Worm (Caenorhabditis elegans) whole organism, L1 larva: ENCODE results near the gene nep-8.

ENCODE experiments used
- Y116A8C.19 ChIP-seq: sonication (generic microtip); optimal IDR thresholded peaks from 2 replicates; lab custom pipeline; 2016; ENCODE audit warnings: missing compliant biosample characterization, missing genetic modification characterization, borderline replicate concordance
- aha-1 ChIP-seq: fragments of 150-350 bp; optimal IDR thresholded peaks from 2 replicates; lab custom pipeline; 2014; ENCODE audit warnings: missing biosample characterization, missing genetic modification characterization
- aly-2 ChIP-seq: fragments of 150-350 bp; optimal IDR thresholded peaks from 2 replicates; lab custom pipeline; 2014; ENCODE audit warnings: missing biosample characterization, missing genetic modification characterization
- ama-1 ChIP-seq: fragments of 150-350 bp; optimal IDR thresholded peaks from 2 replicates; lab custom pipeline; 2014
- blmp-1 ChIP-seq: fragments of 150-350 bp; optimal IDR thresholded peaks from 2 replicates; lab custom pipeline; 2014; ENCODE audit warnings: missing biosample characterization, missing genetic modification characterization
- ceh-82 ChIP-seq, 3 experiments: fragments of 150-350 bp in 1 of 3; sonication (generic microtip) in 2 of 3; optimal IDR thresholded peaks; 2 replicates each; lab custom pipeline; 2014 to 2017; ENCODE audit warnings: missing biosample characterization in 3 of 3, missing genetic modification characterization in 3 of 3
- ces-1 ChIP-seq: fragments of 150-350 bp; optimal IDR thresholded peaks from 2 replicates; lab custom pipeline; 2014; ENCODE audit warnings: missing biosample characterization, missing genetic modification reagents, missing genetic modification characterization
- dpl-1 ChIP-seq, 3 experiments: fragments of 150-350 bp in 2 of 3; sonication (generic microtip) in 1 of 3; optimal IDR thresholded peaks; 2 replicates each; lab custom pipeline; 2014 to 2017; ENCODE audit warnings: missing biosample characterization in 3 of 3, missing genetic modification characterization in 3 of 3, missing genetic modification reagents in 3 of 3
- dsc-1 ChIP-seq: sonication (generic microtip); optimal IDR thresholded peaks from 2 replicates; lab custom pipeline; 2016; ENCODE audit warnings: mild to moderate bottlenecking, missing genetic modification characterization, missing compliant biosample characterization
- egl-13 ChIP-seq: sonication (generic microtip); optimal IDR thresholded peaks from 2 replicates; lab custom pipeline; 2016; ENCODE audit warnings: missing genotype, missing genetic modification reagents, missing genetic modification characterization, missing compliant biosample characterization
- elt-2 ChIP-seq: sonication (generic microtip); optimal IDR thresholded peaks from 2 replicates; lab custom pipeline; 2016; ENCODE audit warnings: missing genetic modification characterization, mild to moderate bottlenecking, inconsistent platforms, missing compliant biosample characterization, missing genetic modification reagents
- ets-5 ChIP-seq: fragments of 200-800 bp; sonication (Bioruptor generic); IDR thresholded peaks from 2 replicates; pipeline ENCODE4 v1.3.6; 2022; ENCODE audit warnings: missing genetic modification characterization, missing compliant biosample characterization
- fkh-10 ChIP-seq: sonication (generic microtip); optimal IDR thresholded peaks from 2 replicates; lab custom pipeline; 2017; ENCODE audit warnings: missing biosample characterization, missing genetic modification reagents, missing genetic modification characterization
- fkh-4 ChIP-seq: sonication (generic microtip); optimal IDR thresholded peaks from 2 replicates; lab custom pipeline; 2016; ENCODE audit warnings: missing compliant biosample characterization, missing genetic modification characterization, borderline replicate concordance
- fkh-8 ChIP-seq: sonication (generic microtip); optimal IDR thresholded peaks from 2 replicates; lab custom pipeline; 2016; ENCODE audit warnings: mild to moderate bottlenecking, missing genetic modification characterization, missing compliant biosample characterization
- grh-1 ChIP-seq: fragments of 200-800 bp; sonication (Bioruptor generic); IDR thresholded peaks from 2 replicates; pipeline ENCODE4 v1.3.6; 2022; ENCODE audit warnings: missing genetic modification reagents, missing genetic modification characterization, missing compliant biosample characterization
- hlh-17 ChIP-seq: fragments of 200-800 bp; sonication (Bioruptor generic); optimal IDR thresholded peaks from 2 replicates; lab custom pipeline; 2018; ENCODE audit warnings: missing genetic modification characterization, mild to moderate bottlenecking, missing compliant biosample characterization, moderate library complexity, borderline replicate concordance
- hlh-4 ChIP-seq: sonication (generic microtip); optimal IDR thresholded peaks from 2 replicates; lab custom pipeline; 2016; ENCODE audit warnings: mild to moderate bottlenecking, missing genetic modification characterization, missing compliant biosample characterization
- irx-1 ChIP-seq: sonication (generic microtip); optimal IDR thresholded peaks from 2 replicates; lab custom pipeline; 2016; ENCODE audit warnings: missing genetic modification characterization, missing compliant biosample characterization
- isw-1 ChIP-seq: fragments of 200-800 bp; sonication (Bioruptor generic); IDR thresholded peaks from 2 replicates; pipeline ENCODE4 v1.3.6; 2022; ENCODE audit warnings: missing genetic modification characterization, missing compliant biosample characterization
- lin-13 ChIP-seq: fragments of 150-350 bp; optimal IDR thresholded peaks from 2 replicates; lab custom pipeline; 2014; ENCODE audit warnings: missing biosample characterization, missing genetic modification reagents, missing genetic modification characterization
- lin-14 ChIP-seq: fragments of 200-800 bp; sonication (Bioruptor generic); optimal IDR thresholded peaks from 2 replicates; lab custom pipeline; 2018; ENCODE audit warnings: mild to moderate bottlenecking, missing genetic modification characterization, moderate library complexity, missing compliant biosample characterization
- lin-15B ChIP-seq: fragments of 150-350 bp; sonication (generic microtip); optimal IDR thresholded peaks from 3 replicates; lab custom pipeline; 2014; ENCODE audit warnings: missing biosample characterization, missing genetic modification characterization
- lsy-2 ChIP-seq, 2 experiments: fragments of 150-350 bp; optimal IDR thresholded peaks; 2 replicates each; lab custom pipeline; 2014; ENCODE audit warnings: missing biosample characterization in 2 of 2, missing genetic modification characterization in 2 of 2
- nhr-11 ChIP-seq: fragments of 150-350 bp; optimal IDR thresholded peaks from 2 replicates; lab custom pipeline; 2014; ENCODE audit warnings: missing biosample characterization, missing genetic modification characterization
- nhr-19 ChIP-seq: fragments of 200-800 bp; sonication (Bioruptor generic); conservative IDR thresholded peaks from 2 replicates; pipeline ENCODE4 v1.3.6; 2022; ENCODE audit warnings: missing genetic modification characterization, missing compliant biosample characterization
- nhr-47 ChIP-seq: sonication (generic microtip); optimal IDR thresholded peaks from 2 replicates; lab custom pipeline; 2016; ENCODE audit warnings: mild to moderate bottlenecking, missing genetic modification characterization, moderate library complexity, missing compliant biosample characterization
- nhr-71 ChIP-seq: sonication (generic microtip); optimal IDR thresholded peaks from 2 replicates; lab custom pipeline; 2016; ENCODE audit warnings: mild to moderate bottlenecking, missing genetic modification characterization, moderate library complexity, missing compliant biosample characterization
- nhr-76 ChIP-seq: sonication (generic microtip); optimal IDR thresholded peaks from 2 replicates; lab custom pipeline; 2017; ENCODE audit warnings: missing biosample characterization, missing genetic modification characterization
- nhr-84 ChIP-seq: sonication (generic microtip); optimal IDR thresholded peaks from 2 replicates; lab custom pipeline; 2017; ENCODE audit warnings: missing biosample characterization, missing genetic modification characterization
- nhr-85 ChIP-seq: sonication (generic microtip); peaks from one replicate; lab custom pipeline; 2016; ENCODE audit warnings: missing genetic modification characterization, inconsistent platforms, missing compliant biosample characterization
- pag-3 ChIP-seq: sonication (generic microtip); optimal IDR thresholded peaks from 2 replicates; lab custom pipeline; 2017; ENCODE audit warnings: missing genetic modification characterization, mild to moderate bottlenecking, missing compliant biosample characterization, antibody characterized with exemption, borderline replicate concordance; ENCODE audit not compliant: insufficient read depth
- pqm-1 ChIP-seq: sonication (generic microtip); optimal IDR thresholded peaks from 3 replicates; lab custom pipeline; 2017; ENCODE audit warnings: missing biosample characterization, missing genetic modification characterization
- rnt-1 ChIP-seq: sonication (generic microtip); optimal IDR thresholded peaks from 2 replicates; lab custom pipeline; 2016; ENCODE audit warnings: mild to moderate bottlenecking, missing genetic modification characterization, moderate library complexity, missing compliant biosample characterization
- skn-1 ChIP-seq: fragments of 150-350 bp; optimal IDR thresholded peaks from 2 replicates; lab custom pipeline; 2014; ENCODE audit warnings: missing biosample characterization, missing genetic modification characterization
- snpc-4 ChIP-seq: fragments of 150-350 bp; optimal IDR thresholded peaks from 2 replicates; lab custom pipeline; 2014; ENCODE audit warnings: missing biosample characterization, missing genetic modification characterization
- snu-23 ChIP-seq: sonication (generic microtip); optimal IDR thresholded peaks from 2 replicates; lab custom pipeline; 2016; ENCODE audit warnings: missing genetic modification characterization, missing compliant biosample characterization
- sox-4 ChIP-seq: sonication (generic microtip); optimal IDR thresholded peaks from 2 replicates; lab custom pipeline; 2016; ENCODE audit warnings: missing genetic modification characterization, missing compliant biosample characterization
- sptf-1 ChIP-seq: fragments of 150-350 bp; optimal IDR thresholded peaks from 2 replicates; lab custom pipeline; 2014; ENCODE audit warnings: missing biosample characterization, missing genetic modification characterization
- swsn-7 ChIP-seq: sonication (generic microtip); optimal IDR thresholded peaks from 2 replicates; lab custom pipeline; 2016; ENCODE audit warnings: missing genetic modification characterization, missing compliant biosample characterization
- tbx-2 ChIP-seq: sonication (generic microtip); optimal IDR thresholded peaks from 2 replicates; lab custom pipeline; 2016; ENCODE audit warnings: missing genetic modification characterization, missing compliant biosample characterization
- unc-86 ChIP-seq: sonication (generic microtip); optimal IDR thresholded peaks from 2 replicates; lab custom pipeline; 2016; ENCODE audit warnings: missing genetic modification characterization, missing compliant biosample characterization
- xbp-1 ChIP-seq: sonication (generic microtip); optimal IDR thresholded peaks from 2 replicates; lab custom pipeline; 2016; ENCODE audit warnings: missing genetic modification characterization, missing compliant biosample characterization
- zip-4 ChIP-seq: fragments of 200-800 bp; sonication (Bioruptor generic); optimal IDR thresholded peaks from 2 replicates; lab custom pipeline; 2018; ENCODE audit warnings: mild to moderate bottlenecking, missing genetic modification characterization, moderate library complexity, missing compliant biosample characterization
- ztf-11 ChIP-seq, 2 experiments: sonication (generic microtip); optimal IDR thresholded peaks; 2 replicates each; lab custom pipeline; 2016 to 2017; ENCODE audit warnings: missing genetic modification characterization in 2 of 2, missing biosample characterization in 1 of 2, missing compliant biosample characterization in 1 of 2

The nep-8 gene

ce11 chrII:3434893-3435503 is 31.4 kb downstream of the nep-8 start:
- TF ChIP-seq nhr-47 (no peak), ama-1 (lab: Kevin White, UChicago) (no peak), snpc-4 (tag; lab: Kevin White, UChicago) (peak; percentile 75), tbx-2 (tag; lab: Kevin White, UChicago) (no peak), lin-14 (peak; percentile 37)
- TF ChIP-seq, all 84 proteins: peak for 2

ce11 chrII:3436412-3436811 is 32.8 kb downstream of the nep-8 start, which contains the start of gene skpo-2:
Gene skpo-2, minus strand, starts transcription at chrII:3436512.
- TF ChIP-seq fkh-8 (no peak), blmp-1 (no peak), egl-13 (tag; lab: Kevin White, UChicago) (no peak), unc-86 (tag; lab: Kevin White, UChicago) (no peak), lsy-2 (tag; optimal IDR thresholded peaks at IDR 0.05; lab: Kevin White, UChicago) (no peak), nhr-85 (tag; lab: Kevin White, UChicago) (no peak), swsn-7 (tag; lab: Kevin White, UChicago) (no peak), sox-4 (no peak), ces-1 (GFP tag; lab: Kevin White, UChicago) (no peak), pqm-1 (tag; lab: Kevin White, UChicago) (no peak), grh-1 (GFP tag; lab: Robert Waterston, UW) (no peak), zip-4 (no peak), ztf-11 (tag; optimal IDR thresholded peaks at IDR 0.05; lab: Kevin White, UChicago) (no peak), fkh-4 (tag; lab: Kevin White, UChicago) (no peak), Y116A8C.19 (tag; lab: Kevin White, UChicago) (no peak)

- TF ChIP-seq aha-1 (no peak), nhr-11 (tag; lab: Kevin White, UChicago) (no peak), unc-86 (tag; lab: Kevin White, UChicago) (no peak), isw-1 (no peak)
Measured at ce11 chrII:3437393-3437792, 33.8 kb downstream of the nep-8 start.

- TF ChIP-seq elt-2 (tag; lab: Kevin White, UChicago) (no peak), blmp-1 (peak; percentile 90)
- TF ChIP-seq, all 84 proteins: peak for 1
Measured at ce11 chrII:3438280-3438679, 34.6 kb downstream of the nep-8 start.

- no peak for TF ChIP-seq sptf-1 (tag; lab: Kevin White, UChicago)
- no peak for TF ChIP-seq unc-86 (tag; lab: Kevin White, UChicago)
- TF ChIP-seq rnt-1, result peak; percentile 51
- no peak for TF ChIP-seq nhr-76
- no peak for TF ChIP-seq lin-15B
- TF ChIP-seq ceh-82 (tag; optimal IDR thresholded peaks at IDR 0.05; lab: Kevin White, UChicago), result peak in 1 of 3 experiments; percentile 3
- no peak for TF ChIP-seq fkh-10 (GFP tag; lab: Kevin White, UChicago)
- TF ChIP-seq xbp-1, result peak; percentile 4
- no peak for TF ChIP-seq ets-5 (GFP tag; lab: Robert Waterston, UW)
- peak; percentile 66 for TF ChIP-seq blmp-1
- TF ChIP-seq aly-2 (tag; lab: Kevin White, UChicago), result no peak
- TF ChIP-seq fkh-4 (tag; lab: Kevin White, UChicago), result no peak
- peak; percentile 64 for TF ChIP-seq nhr-19 (GFP tag; lab: Robert Waterston, UW)
- no peak for TF ChIP-seq dsc-1 (tag; lab: Kevin White, UChicago)
- no peak for TF ChIP-seq ztf-11 (tag; optimal IDR thresholded peaks at IDR 0.05; lab: Kevin White, UChicago)
- no peak for TF ChIP-seq ama-1 (lab: Kevin White, UChicago)
- TF ChIP-seq skn-1 (tag; lab: Kevin White, UChicago), result no peak
- TF ChIP-seq lin-13 (GFP tag; lab: Kevin White, UChicago), result no peak
- TF ChIP-seq nhr-11 (tag; lab: Kevin White, UChicago), result no peak
- TF ChIP-seq irx-1 (tag; lab: Kevin White, UChicago), result no peak
- peak; percentile 60 for TF ChIP-seq nhr-71 (tag; lab: Kevin White, UChicago)
- no peak for TF ChIP-seq hlh-4 (tag; lab: Kevin White, UChicago)
- peak in 1 of 3 experiments; percentile 3 for TF ChIP-seq dpl-1 (GFP tag; optimal IDR thresholded peaks at IDR 0.05; lab: Kevin White, UChicago)
- TF ChIP-seq snu-23 (GFP tag; lab: Kevin White, UChicago), result peak; percentile 38
- TF ChIP-seq pag-3 (tag; lab: Kevin White, UChicago), result no peak
- no peak for TF ChIP-seq nhr-84
- TF ChIP-seq hlh-17 (GFP tag; lab: Kevin White, UChicago), result no peak
Measured at ce11 chrII:3439244-3439698, 35.6 kb downstream of the nep-8 start.
